Fruit fly (Drosophila melanogaster) whole organism, embryonic: ENCODE data around the gene CG4955.
A peak's percentile ranks its signal among the peaks of the same experiment; 100 is the strongest.

Experiments
- Asciz ChIP-seq: fragments of 200-800 bp; sonication (Bioruptor generic); optimal IDR thresholded peaks from 2 replicates; lab custom pipeline; 2017; ENCODE audit warnings: missing biosample characterization, mild to moderate bottlenecking, missing genetic modification characterization, missing genetic modification reagents
- Atf3 ChIP-seq: fragments of 200-800 bp; sonication (Bioruptor generic); optimal IDR thresholded peaks from 3 replicates; lab custom pipeline; 2016; ENCODE audit warnings: missing biosample characterization, missing genetic modification characterization
- B-H1 ChIP-seq: fragments of 200-800 bp; sonication (Bioruptor generic); IDR thresholded peaks from 3 replicates; pipeline ENCODE4 v1.3.6; 2022; ENCODE audit warnings: missing biosample characterization, missing genetic modification characterization
- Blimp-1 ChIP-seq: fragments of 200-800 bp; sonication (Bioruptor generic); optimal IDR thresholded peaks from 3 replicates; lab custom pipeline; 2018; ENCODE audit warnings: missing biosample characterization, missing genetic modification characterization, mild to moderate bottlenecking, moderate library complexity, missing genetic modification reagents
- CG11398 ChIP-seq: fragments of 200-800 bp; sonication (Bioruptor generic); optimal IDR thresholded peaks from 2 replicates; lab custom pipeline; 2016; ENCODE audit warnings: missing biosample characterization, missing genetic modification characterization
- CG12744 ChIP-seq: fragments of 200-800 bp; sonication (Bioruptor generic); optimal IDR thresholded peaks from 2 replicates; lab custom pipeline; 2016; ENCODE audit warnings: missing biosample characterization, missing genetic modification characterization
- CG12942 ChIP-seq: fragments of 200-800 bp; sonication (Bioruptor generic); optimal IDR thresholded peaks from 3 replicates; lab custom pipeline; 2016; ENCODE audit warnings: missing biosample characterization, missing genetic modification characterization
- CG1529 ChIP-seq: fragments of 200-800 bp; sonication (Bioruptor generic); optimal IDR thresholded peaks from 3 replicates; lab custom pipeline; 2018; ENCODE audit warnings: missing biosample characterization, missing genetic modification characterization
- CG15479 ChIP-seq: fragments of 200-800 bp; sonication (Bioruptor generic); optimal IDR thresholded peaks from 3 replicates; lab custom pipeline; 2019; ENCODE audit warnings: missing biosample characterization, mild to moderate bottlenecking, missing genetic modification characterization, moderate library complexity
- CG1602 ChIP-seq: fragments of 200-800 bp; sonication (Bioruptor generic); optimal IDR thresholded peaks from 3 replicates; lab custom pipeline; 2016; ENCODE audit warnings: missing biosample characterization, missing genetic modification characterization
- CG17328 ChIP-seq: fragments of 200-800 bp; sonication (Bioruptor generic); IDR thresholded peaks from 2 replicates; pipeline ENCODE4 v1.3.6; 2022; ENCODE audit warnings: missing biosample characterization, missing genetic modification characterization
- CG17359 ChIP-seq: fragments of 200-800 bp; sonication (Bioruptor generic); optimal IDR thresholded peaks from 3 replicates; lab custom pipeline; 2018; ENCODE audit warnings: missing biosample characterization, mild to moderate bottlenecking, missing genetic modification characterization, moderate library complexity
- CG2116 ChIP-seq: fragments of 200-800 bp; sonication (Bioruptor generic); optimal IDR thresholded peaks from 3 replicates; lab custom pipeline; 2018; ENCODE audit warnings: missing biosample characterization, mild to moderate bottlenecking, missing genetic modification characterization
- CG30020 ChIP-seq: fragments of 200-800 bp; optimal IDR thresholded peaks from 2 replicates; lab custom pipeline; 2019; ENCODE audit warnings: missing biosample characterization, mild to moderate bottlenecking, missing genetic modification characterization, moderate library complexity
- CG31388 ChIP-seq: fragments of 200-800 bp; sonication (Bioruptor generic); optimal IDR thresholded peaks from 2 replicates; lab custom pipeline; 2016; ENCODE audit warnings: missing biosample characterization, missing genetic modification characterization
- CG31441 ChIP-seq: fragments of 200-800 bp; sonication (Bioruptor generic); IDR thresholded peaks from 2 replicates; pipeline ENCODE4 v1.3.6; 2022; ENCODE audit warnings: missing biosample characterization, missing genetic modification characterization
- CG4707 ChIP-seq: fragments of 200-800 bp; sonication (Bioruptor generic); optimal IDR thresholded peaks from 2 replicates; lab custom pipeline; 2018; ENCODE audit warnings: missing biosample characterization, mild to moderate bottlenecking, missing genetic modification characterization, moderate library complexity
- CG7357 ChIP-seq: fragments of 200-800 bp; sonication (Bioruptor generic); IDR thresholded peaks from 3 replicates; pipeline ENCODE4 v1.3.6; 2022; ENCODE audit warnings: missing biosample characterization, missing genetic modification characterization
- CG7372 ChIP-seq: fragments of 200-800 bp; sonication (Bioruptor generic); IDR thresholded peaks from 2 replicates; pipeline ENCODE4 v1.3.6; 2022; ENCODE audit warnings: missing biosample characterization, missing genetic modification characterization
- CG7745 ChIP-seq: fragments of 200-800 bp; sonication (Bioruptor generic); optimal IDR thresholded peaks from 2 replicates; lab custom pipeline; 2018; ENCODE audit warnings: missing biosample characterization, mild to moderate bottlenecking, missing genetic modification characterization, moderate library complexity
- CG7928 ChIP-seq: fragments of 200-800 bp; sonication (Bioruptor generic); optimal IDR thresholded peaks from 2 replicates; lab custom pipeline; 2017; ENCODE audit warnings: missing biosample characterization, mild to moderate bottlenecking, missing genetic modification characterization
- CTCF ChIP-seq: fragments of 200-800 bp; sonication (Bioruptor generic); optimal IDR thresholded peaks from 2 replicates; lab custom pipeline; 2017; ENCODE audit warnings: missing biosample characterization, mild to moderate bottlenecking, missing genetic modification characterization, moderate library complexity
- CrebB ChIP-seq: fragments of 200-800 bp; sonication (Bioruptor generic); optimal IDR thresholded peaks from 3 replicates; lab custom pipeline; 2018; ENCODE audit warnings: missing biosample characterization, mild to moderate bottlenecking, missing genetic modification characterization
- Deaf1 ChIP-seq: fragments of 200-800 bp; optimal IDR thresholded peaks from 3 replicates; lab custom pipeline; 2019; ENCODE audit warnings: missing biosample characterization, mild to moderate bottlenecking, missing genetic modification characterization, moderate library complexity
- Dek ChIP-seq: fragments of 200-800 bp; sonication (Bioruptor generic); optimal IDR thresholded peaks from 3 replicates; lab custom pipeline; 2019; ENCODE audit warnings: missing biosample characterization, mild to moderate bottlenecking, missing genetic modification characterization, moderate library complexity
- Elba2 ChIP-seq: fragments of 200-800 bp; sonication (Bioruptor generic); optimal IDR thresholded peaks from 3 replicates; lab custom pipeline; 2016; ENCODE audit warnings: missing biosample characterization, missing genetic modification characterization
- HLH54F ChIP-seq: fragments of 200-800 bp; sonication (Bioruptor generic); optimal IDR thresholded peaks from 3 replicates; lab custom pipeline; 2016; ENCODE audit warnings: missing biosample characterization, missing genetic modification characterization
- Mes4 ChIP-seq: fragments of 200-800 bp; sonication (Bioruptor generic); optimal IDR thresholded peaks from 2 replicates; lab custom pipeline; 2016; ENCODE audit warnings: missing biosample characterization, missing genetic modification characterization
- Nf-YB ChIP-seq: fragments of 200-800 bp; sonication (Bioruptor generic); optimal IDR thresholded peaks from 3 replicates; lab custom pipeline; 2019; ENCODE audit warnings: missing biosample characterization, mild to moderate bottlenecking, missing genetic modification characterization, moderate library complexity
- Pdp1 ChIP-seq, 2 experiments: fragments of 200-800 bp; sonication (Bioruptor generic); optimal IDR thresholded peaks; 3 replicates each; lab custom pipeline; 2016; ENCODE audit warnings: missing biosample characterization in 2 of 2, missing genetic modification characterization in 2 of 2, mild to moderate bottlenecking in 1 of 2, moderate library complexity in 1 of 2
- Vsx1 ChIP-seq: fragments of 200-800 bp; sonication (Bioruptor generic); optimal IDR thresholded peaks from 2 replicates; lab custom pipeline; 2017; ENCODE audit warnings: missing biosample characterization, mild to moderate bottlenecking, missing genetic modification characterization, missing genetic modification reagents
- ash1 ChIP-seq: fragments of 200-800 bp; sonication (Bioruptor generic); optimal IDR thresholded peaks from 2 replicates; lab custom pipeline; 2018; ENCODE audit warnings: missing biosample characterization, mild to moderate bottlenecking, missing genetic modification characterization
- corto ChIP-seq: fragments of 200-800 bp; sonication (Bioruptor generic); optimal IDR thresholded peaks from 2 replicates; lab custom pipeline; 2016; ENCODE audit warnings: missing biosample characterization, mild to moderate bottlenecking, missing genetic modification characterization, moderate library complexity
- dan ChIP-seq: fragments of 200-800 bp; sonication (Bioruptor generic); IDR thresholded peaks from 2 replicates; pipeline ENCODE4 v1.3.6; 2022; ENCODE audit warnings: missing biosample characterization, missing genetic modification characterization
- dysf ChIP-seq: fragments of 200-800 bp; sonication (Bioruptor generic); IDR thresholded peaks from 3 replicates; pipeline ENCODE4 v1.3.6; 2022; ENCODE audit warnings: missing biosample characterization, missing genetic modification characterization
- gcm2 ChIP-seq: fragments of 200-800 bp; sonication (Bioruptor generic); optimal IDR thresholded peaks from 2 replicates; lab custom pipeline; 2016; ENCODE audit warnings: missing biosample characterization, missing genetic modification characterization
- grau ChIP-seq: fragments of 200-800 bp; optimal IDR thresholded peaks from 3 replicates; lab custom pipeline; 2019; ENCODE audit warnings: missing biosample characterization, mild to moderate bottlenecking, missing genetic modification characterization, moderate library complexity
- ham ChIP-seq: fragments of 200-800 bp; sonication (Bioruptor generic); IDR thresholded peaks from 2 replicates; pipeline ENCODE4 v1.3.6; 2022; ENCODE audit warnings: missing biosample characterization, missing genetic modification characterization
- jing ChIP-seq: fragments of 200-800 bp; sonication (Bioruptor generic); optimal IDR thresholded peaks from 2 replicates; lab custom pipeline; 2018; ENCODE audit warnings: missing biosample characterization, mild to moderate bottlenecking, missing genetic modification characterization
- jumu ChIP-seq: fragments of 200-800 bp; sonication (Bioruptor generic); optimal IDR thresholded peaks from 3 replicates; lab custom pipeline; 2016; ENCODE audit warnings: missing biosample characterization, missing genetic modification characterization
- klu ChIP-seq: fragments of 200-800 bp; sonication (Bioruptor generic); IDR thresholded peaks from 2 replicates; pipeline ENCODE4 v1.3.6; 2022; ENCODE audit warnings: missing biosample characterization, missing genetic modification characterization
- knrl ChIP-seq: fragments of 200-800 bp; sonication (Bioruptor generic); IDR thresholded peaks from 3 replicates; pipeline ENCODE4 v1.3.6; 2022; ENCODE audit warnings: missing biosample characterization, missing genetic modification characterization; ENCODE audit not compliant: partially characterized antibody
- nom ChIP-seq: fragments of 200-800 bp; sonication (Bioruptor generic); optimal IDR thresholded peaks from 2 replicates; lab custom pipeline; 2017; ENCODE audit warnings: missing biosample characterization, missing genetic modification characterization, mild to moderate bottlenecking, moderate library complexity, missing genetic modification reagents
- odd ChIP-seq: fragments of 200-800 bp; sonication (Bioruptor generic); optimal IDR thresholded peaks from 2 replicates; lab custom pipeline; 2017; ENCODE audit warnings: missing biosample characterization, mild to moderate bottlenecking, missing genetic modification characterization
- seq ChIP-seq: fragments of 200-800 bp; sonication (Bioruptor generic); IDR thresholded peaks from 2 replicates; pipeline ENCODE4 v1.3.6; 2022; ENCODE audit warnings: missing biosample characterization, missing genetic modification characterization
- slp2 ChIP-seq: fragments of 200-800 bp; sonication (Bioruptor generic); optimal IDR thresholded peaks from 2 replicates; lab custom pipeline; 2016; ENCODE audit warnings: missing biosample characterization, missing genetic modification characterization
- tna ChIP-seq: fragments of 200-800 bp; sonication (Bioruptor generic); IDR thresholded peaks from 2 replicates; pipeline ENCODE4 v1.3.6; 2022; ENCODE audit warnings: missing biosample characterization, missing genetic modification characterization; ENCODE audit not compliant: partially characterized antibody
- unc-4 ChIP-seq: fragments of 200-800 bp; sonication (Bioruptor generic); IDR thresholded peaks from 2 replicates; pipeline ENCODE4 v1.3.6; 2022; ENCODE audit warnings: missing biosample characterization, missing genetic modification characterization; ENCODE audit not compliant: partially characterized antibody
- vvl ChIP-seq: fragments of 200-800 bp; sonication (Bioruptor generic); IDR thresholded peaks from 2 replicates; pipeline ENCODE4 v1.3.6; 2022; ENCODE audit warnings: missing biosample characterization, missing genetic modification characterization
- zfh2 ChIP-seq: fragments of 200-800 bp; sonication (Bioruptor generic); optimal IDR thresholded peaks from 2 replicates; lab custom pipeline; 2016; ENCODE audit warnings: missing biosample characterization, missing genetic modification characterization

Gene CG4955

DNA sequence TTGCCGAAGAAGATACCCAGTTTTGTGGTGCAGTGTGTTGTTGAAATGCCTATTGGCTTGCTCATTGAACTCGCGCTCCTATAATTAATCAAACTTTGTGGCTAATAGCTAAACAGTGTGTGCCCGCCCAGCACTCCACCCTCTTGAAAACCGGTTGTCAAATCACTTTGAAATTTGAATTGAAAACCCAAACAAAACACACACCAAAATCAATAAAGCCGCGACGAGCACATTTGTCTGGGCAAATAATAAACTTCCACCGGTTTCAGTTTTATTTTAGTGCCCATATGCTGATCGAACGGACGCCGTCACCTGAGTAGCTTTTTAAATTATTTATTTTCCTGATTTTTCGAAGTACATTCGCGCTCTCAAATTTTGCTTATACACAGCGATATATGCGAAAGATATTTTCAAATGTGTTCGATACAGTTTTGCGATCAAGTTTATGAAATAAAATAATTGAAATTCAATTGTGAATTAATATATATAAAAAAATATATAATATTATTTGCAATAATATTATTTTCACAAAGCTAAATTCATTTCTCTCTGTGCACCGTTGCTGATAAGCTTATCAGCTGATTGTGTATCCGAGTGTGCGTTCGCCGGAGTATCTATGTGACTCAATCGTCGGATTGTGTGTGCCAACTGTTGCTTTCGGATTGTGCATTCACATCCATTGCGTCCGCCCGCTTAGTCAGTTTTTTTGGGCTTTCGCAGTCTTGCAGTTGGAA lies 48.7 kb downstream of the CG4955 start (continued):
- TF ChIP-seq Vsx1 (GFP tag; lab: Kevin White, UChicago), result peak; percentile 69
- no peak for TF ChIP-seq Elba2 (GFP tag; lab: Kevin White, UChicago)
- peak; percentile 73 for TF ChIP-seq seq
- peak; percentile 46; the same call in 2 of the 3 replicates for TF ChIP-seq B-H1
- TF ChIP-seq CG2116 (GFP tag; lab: Kevin White, UChicago), result peak; percentile 23
- peak; percentile 70 for TF ChIP-seq Nf-YB
- peak; percentile 37 for TF ChIP-seq HLH54F (GFP tag; lab: Kevin White, UChicago)
- no peak for TF ChIP-seq slp2
- TF ChIP-seq Blimp-1, result peak; percentile 84
- TF ChIP-seq ham (GFP tag; lab: Robert Waterston, UW), result no peak
- TF ChIP-seq CG7745 (tag; lab: Kevin White, UChicago), result no peak
- TF ChIP-seq CG7357, result peak; percentile 49; the same call in 1 of the 3 replicates
- TF ChIP-seq corto, result no peak
- peak; percentile 84 for TF ChIP-seq dysf
- no peak for TF ChIP-seq CG11398 (GFP tag; lab: Kevin White, UChicago)
- no peak for TF ChIP-seq ash1
- TF ChIP-seq Asciz, result peak; percentile 81
- peak in 1 of 2 experiments; percentile 45 for TF ChIP-seq Pdp1 (GFP tag; optimal IDR thresholded peaks at IDR 0.05; lab: Kevin White, UChicago)
- TF ChIP-seq vvl (GFP tag; lab: Robert Waterston, UW), result peak; percentile 90
- no peak for TF ChIP-seq Mes4 (GFP tag; lab: Kevin White, UChicago)
- peak; percentile 37 for TF ChIP-seq CG31388 (GFP tag; lab: Kevin White, UChicago)
- peak; percentile 53 for TF ChIP-seq CG12942 (GFP tag; lab: Kevin White, UChicago)
- no peak for TF ChIP-seq Atf3
- peak; percentile 22 for TF ChIP-seq CG7928 (GFP tag; lab: Kevin White, UChicago)
- no peak for TF ChIP-seq unc-4 (GFP tag; lab: Robert Waterston, UW)
- peak; percentile 79 for TF ChIP-seq Dek
- peak; percentile 88 for TF ChIP-seq grau (tag; lab: Kevin White, UChicago)
- TF ChIP-seq tna (GFP tag; lab: Robert Waterston, UW), result no peak
- TF ChIP-seq odd, result peak; percentile 72
- TF ChIP-seq klu (GFP tag; lab: Robert Waterston, UW), result peak; percentile 68; the same call in 1 of the 2 replicates
- TF ChIP-seq CG17328, result peak; percentile 83
- no peak for TF ChIP-seq dan (GFP tag; lab: Robert Waterston, UW)
- TF ChIP-seq CG30020 (tag; lab: Kevin White, UChicago), result peak; percentile 33
- no peak for TF ChIP-seq gcm2 (GFP tag; lab: Kevin White, UChicago)
- peak; percentile 47; the same call in 1 of the 2 replicates for TF ChIP-seq CG7372 (GFP tag; lab: Robert Waterston, UW)
- TF ChIP-seq CTCF (GFP tag; lab: Kevin White, UChicago), result no peak
- no peak for TF ChIP-seq CG12744 (GFP tag; lab: Kevin White, UChicago)
- TF ChIP-seq CG1602, result peak; percentile 59
- TF ChIP-seq jumu (GFP tag; lab: Kevin White, UChicago), result no peak
- no peak for TF ChIP-seq zfh2 (GFP tag; lab: Kevin White, UChicago)
- peak; percentile 19 for TF ChIP-seq CrebB (tag; lab: Kevin White, UChicago)
- TF ChIP-seq CG17359 (tag; lab: Kevin White, UChicago), result peak; percentile 92
- TF ChIP-seq nom, result no peak
- TF ChIP-seq knrl, result no peak
- peak; percentile 8 for TF ChIP-seq CG4707 (GFP tag; lab: Kevin White, UChicago)
- TF ChIP-seq CG1529 (GFP tag; lab: Kevin White, UChicago), result peak; percentile 58
- peak; percentile 89 for TF ChIP-seq CG31441 (GFP tag; lab: Robert Waterston, UW)
- TF ChIP-seq CG15479 (GFP tag; lab: Kevin White, UChicago), result peak; percentile 66
- TF ChIP-seq Deaf1 (tag; lab: Kevin White, UChicago), result peak; percentile 71
- no peak for TF ChIP-seq jing (GFP tag; lab: Kevin White, UChicago)
